Fruit fly (Drosophila melanogaster) whole organism, adult: ENCODE results near the gene CG34138.

Experiments
- CG12768 ChIP-seq: fragments of 200-800 bp; sonication (Bioruptor generic); optimal IDR thresholded peaks from 2 replicates; lab custom pipeline; 2017; ENCODE audit warnings: missing biosample characterization, missing genetic modification characterization, mild to moderate bottlenecking, moderate library complexity, missing genetic modification reagents
- CG1620 ChIP-seq: fragments of 200-800 bp; sonication (Bioruptor generic); optimal IDR thresholded peaks from 2 replicates; lab custom pipeline; 2016; ENCODE audit warnings: missing biosample characterization, missing genetic modification characterization
- CG7045 ChIP-seq: fragments of 200-800 bp; sonication (Bioruptor generic); optimal IDR thresholded peaks from 2 replicates; lab custom pipeline; 2017; ENCODE audit warnings: missing biosample characterization, mild to moderate bottlenecking, missing genetic modification characterization
- Crg-1 ChIP-seq: fragments of 200-800 bp; sonication (Bioruptor generic); optimal IDR thresholded peaks from 2 replicates; lab custom pipeline; 2016; ENCODE audit warnings: missing biosample characterization, missing genetic modification characterization
- Hr96 ChIP-seq: fragments of 200-800 bp; sonication (Bioruptor generic); optimal IDR thresholded peaks from 2 replicates; lab custom pipeline; 2016; ENCODE audit warnings: missing biosample characterization, missing genetic modification characterization
- toe ChIP-seq: fragments of 200-800 bp; sonication (Bioruptor generic); optimal IDR thresholded peaks from 2 replicates; lab custom pipeline; 2016; ENCODE audit warnings: missing biosample characterization, missing genetic modification characterization

DNA sequence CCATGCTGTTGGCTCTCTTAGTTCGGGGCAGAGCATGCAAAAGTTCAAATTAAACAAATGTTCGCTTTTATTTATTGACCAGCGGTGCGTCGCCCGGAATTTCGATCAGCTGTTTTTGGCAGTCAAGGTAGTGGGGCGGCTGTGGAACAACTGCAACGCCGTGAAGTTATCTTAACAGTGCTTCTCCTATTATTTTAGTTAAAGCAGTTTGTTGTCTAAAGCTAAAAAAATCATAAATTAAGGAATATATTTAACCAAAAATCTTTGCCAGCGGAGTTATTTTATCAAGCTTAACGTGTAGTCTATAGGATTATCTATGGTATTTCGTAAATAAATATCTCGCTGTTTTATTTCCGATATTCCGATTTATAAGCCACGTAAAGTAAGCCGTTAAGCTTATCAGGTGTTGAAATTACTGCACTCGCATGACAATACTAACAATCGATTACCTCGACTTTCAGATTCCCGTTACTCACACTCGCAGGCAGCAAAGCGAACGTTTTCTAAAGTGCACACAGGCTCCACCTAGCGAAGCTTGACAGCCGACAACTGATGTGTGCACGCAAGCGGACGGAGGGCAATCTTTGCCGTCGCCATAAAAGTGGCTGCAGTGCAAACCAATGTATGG lies 13.7 kb downstream of the CG34138 start, which contains the start of the genes CG6195 and CG31220:
- TF ChIP-seq CG12768 (GFP tag; lab: Kevin White, UChicago) (no peak), CG1620 (GFP tag; lab: Kevin White, UChicago) (no peak), CG7045 (GFP tag; lab: Kevin White, UChicago) (no peak), Crg-1 (GFP tag; lab: Kevin White, UChicago) (no peak), Hr96 (GFP tag; lab: Kevin White, UChicago) (peak; percentile 48), toe (GFP tag; lab: Kevin White, UChicago) (peak; percentile 51)
